Worm (Caenorhabditis elegans) whole organism, L4 larva: ENCODE measurements around the gene C10B5.1.
"Not testable (repeated sequence)": the region's sequence is repeated elsewhere in the genome, so short reads cannot be mapped to it uniquely, and the experiment has no call there.

Experiments
- T26A8.4 ChIP-seq: fragments of 200-800 bp; sonication (Bioruptor generic); IDR thresholded peaks from 2 replicates; pipeline ENCODE4 v1.3.6; 2022; ENCODE audit warnings: missing genetic modification characterization, missing compliant biosample characterization
- arid-1 ChIP-seq: fragments of 200-800 bp; sonication (Bioruptor generic); conservative IDR thresholded peaks from 2 replicates; pipeline ENCODE4 v1.3.6; 2022; ENCODE audit warnings: missing genetic modification reagents, missing genetic modification characterization, missing compliant biosample characterization
- daf-8 ChIP-seq: fragments of 200-800 bp; sonication (Bioruptor generic); IDR thresholded peaks from 2 replicates; pipeline ENCODE4 v1.3.6; 2022; ENCODE audit warnings: missing genetic modification characterization, missing compliant biosample characterization
- fos-1 ChIP-seq: fragments of 150-350 bp; optimal IDR thresholded peaks from 2 replicates; lab custom pipeline; 2014; ENCODE audit warnings: missing biosample characterization, missing genetic modification characterization
- lin-13 ChIP-seq: fragments of 150-350 bp; optimal IDR thresholded peaks from 2 replicates; lab custom pipeline; 2014; ENCODE audit warnings: missing biosample characterization, missing genetic modification reagents, missing genetic modification characterization
- mdl-1 ChIP-seq, 2 experiments: fragments of 150-350 bp in 1 of 2; sonication (generic microtip) in 1 of 2; optimal IDR thresholded peaks; 2 replicates each; lab custom pipeline; 2014 to 2017; ENCODE audit warnings: missing biosample characterization in 2 of 2, missing genetic modification characterization in 2 of 2
- mep-1 ChIP-seq: fragments of 150-350 bp; sonication (generic microtip); optimal IDR thresholded peaks from 3 replicates; lab custom pipeline; 2014; ENCODE audit warnings: missing biosample characterization, missing genetic modification characterization
- nhr-28 ChIP-seq: fragments of 150-350 bp; optimal IDR thresholded peaks from 2 replicates; lab custom pipeline; 2014; ENCODE audit warnings: missing biosample characterization, missing genetic modification characterization
- nhr-76 ChIP-seq: fragments of 150-350 bp; optimal IDR thresholded peaks from 2 replicates; lab custom pipeline; 2014; ENCODE audit warnings: missing biosample characterization, missing genetic modification characterization
- zag-1 ChIP-seq: fragments of 150-350 bp; optimal IDR thresholded peaks from 2 replicates; lab custom pipeline; 2014; ENCODE audit warnings: missing biosample characterization, missing genetic modification characterization

ce11 chrV:8533067-8533466 is 48.0 kb upstream of the C10B5.1 start, which contains the start of the genes his-8 and his-7:
- not testable (repeated sequence) for TF ChIP-seq T26A8.4 (GFP tag; lab: Robert Waterston, UW); fos-1; lin-13; daf-8; arid-1; nhr-28; mdl-1 (tag; optimal IDR thresholded peaks at IDR 0.05; lab: Kevin White, UChicago); zag-1; nhr-76; mep-1 (tag; lab: Kevin White, UChicago)
